Worm (Caenorhabditis elegans): ENCODE measurements around the gene W02C12.2.

Gene W02C12.2

ce11 chrIV:4014341-4014826 lies 6.6 kb upstream of the W02C12.2 start (continued):
- TF ChIP-seq rcor-1 (GFP tag; IDR thresholded peaks at IDR 0.05) (no peak), pbrm-1 (GFP tag; IDR thresholded peaks at IDR 0.05) (no peak), snpc-1.3 (tag; optimal IDR thresholded peaks at IDR 0.05; ENCODE audit: insufficient read depth) (no peak), fkh-3 (tag; optimal IDR thresholded peaks at IDR 0.05) (no peak), dpl-1 (GFP tag; optimal IDR thresholded peaks at IDR 0.05) (no peak), atf-7 (tag; optimal IDR thresholded peaks at IDR 0.05) (no peak), Y53G8AR.9 (GFP tag; conservative IDR thresholded peaks at IDR 0.05) (peak; percentile 73), madf-3 (GFP tag; IDR thresholded peaks at IDR 0.05) (no peak), B0261.1 (tag; optimal IDR thresholded peaks at IDR 0.05) (no peak), dpff-1 (tag; optimal IDR thresholded peaks at IDR 0.05) (no peak), snpc-1.1 (tag; optimal IDR thresholded peaks at IDR 0.05; ENCODE audit: insufficient read depth) (no peak), ztf-25 (GFP tag; IDR thresholded peaks at IDR 0.05) (no peak), lag-1 (GFP tag; IDR thresholded peaks at IDR 0.05) (no peak), lin-40 (tag; optimal IDR thresholded peaks at IDR 0.05) (no peak), snpc-3.4 (tag; optimal IDR thresholded peaks at IDR 0.05) (no peak), nhr-120 (GFP tag; IDR thresholded peaks at IDR 0.05) (0 out of 2 replicates have a peak, but pooled peaks have one; percentile 33), attf-3 (GFP tag; conservative IDR thresholded peaks at IDR 0.05) (no peak), Y79H2A.3 (GFP tag; conservative IDR thresholded peaks at IDR 0.05) (no peak), somi-1 (GFP tag; optimal IDR thresholded peaks at IDR 0.05) (no peak), ztf-18 (tag; optimal IDR thresholded peaks at IDR 0.05) (no peak), athp-1 (tag; optimal IDR thresholded peaks at IDR 0.05) (no peak), C17E4.6 (GFP tag; IDR thresholded peaks at IDR 0.05) (no peak), F57C9.4 (tag; optimal IDR thresholded peaks at IDR 0.05) (no peak), rec-8 (tag; optimal IDR thresholded peaks at IDR 0.05) (no peak), aptf-2 (GFP tag; conservative IDR thresholded peaks at IDR 0.05) (no peak), F37B4.10 (GFP tag; IDR thresholded peaks at IDR 0.05) (no peak), zfh-2 (GFP tag; conservative IDR thresholded peaks at IDR 0.05) (0 out of 2 replicates have a peak, but pooled peaks have one; percentile 17), ztf-22 (GFP tag; optimal IDR thresholded peaks at IDR 0.05) (no peak), gei-17 (GFP tag; optimal IDR thresholded peaks at IDR 0.05) (no peak), him-1 (tag; optimal IDR thresholded peaks at IDR 0.05) (no peak), aptf-3 (GFP tag; IDR thresholded peaks at IDR 0.05) (no peak), ekl-4 (GFP tag; IDR thresholded peaks at IDR 0.05) (0 out of 2 replicates have a peak, but pooled peaks have one; percentile 24), bed-1 (GFP tag; IDR thresholded peaks at IDR 0.05) (0 out of 2 replicates have a peak, but pooled peaks have one; percentile 61), lsl-1 (GFP tag; optimal IDR thresholded peaks at IDR 0.05) (no peak), lin-26 (GFP tag; IDR thresholded peaks at IDR 0.05) (0 out of 2 replicates have a peak, but pooled peaks have one; percentile 18), tbx-9 (tag; optimal IDR thresholded peaks at IDR 0.05; ENCODE audit: borderline replicate concordance) (no peak), ztf-26 (tag; optimal IDR thresholded peaks at IDR 0.05) (no peak), Y67H2A.10 (GFP tag; conservative IDR thresholded peaks at IDR 0.05) (no peak), cebp-2 (GFP tag; IDR thresholded peaks at IDR 0.05) (0 out of 2 replicates have a peak, but pooled peaks have one; percentile 47), ztf-6 (GFP tag; IDR thresholded peaks at IDR 0.05) (no peak), ccch-3 (GFP tag; optimal IDR thresholded peaks at IDR 0.05) (no peak), F23B12.7 (tag; optimal IDR thresholded peaks at IDR 0.05; ENCODE audit: insufficient read depth) (no peak), lin-54 (GFP tag; optimal IDR thresholded peaks at IDR 0.05) (peak; percentile 11), ceh-58 (GFP tag; IDR thresholded peaks at IDR 0.05) (no peak), Y95B8A.8 (GFP tag; IDR thresholded peaks at IDR 0.05) (0 out of 2 replicates have a peak, but pooled peaks have one; percentile 18), dox-1 (GFP tag; IDR thresholded peaks at IDR 0.05) (no peak), F33H1.4 (GFP tag; IDR thresholded peaks at IDR 0.05) (no peak), B0035.1 (tag; optimal IDR thresholded peaks at IDR 0.05) (no peak)
